Fruit fly (Drosophila melanogaster): ENCODE data around the gene Pglym87.

The Pglym87 gene

DNA sequence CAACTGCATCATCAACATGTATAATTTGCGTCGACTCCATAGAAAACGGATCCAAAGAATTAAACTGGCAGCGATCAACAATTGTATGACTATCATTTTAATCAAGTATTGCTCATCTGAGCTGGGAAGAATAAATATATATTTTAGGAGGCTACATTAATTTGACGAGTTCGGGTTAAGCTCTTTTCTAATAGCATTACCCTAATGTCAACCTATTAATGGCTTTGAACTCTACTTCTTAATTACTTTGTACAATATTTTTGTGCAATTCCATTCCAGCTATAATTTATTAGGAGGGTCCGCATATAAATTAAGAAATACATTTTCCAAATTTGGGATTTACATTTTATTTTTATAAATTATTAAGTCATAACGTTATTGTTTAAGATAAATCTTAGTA is 4.3 kb upstream of the Pglym87 start, which contains the start of gene Cyp313a2:
Gene Cyp313a2 (minus strand): TSS at position 101 of the 400 bp plus-strand sequence.
- no peak for TF ChIP-seq noc (tag; optimal IDR thresholded peaks at IDR 0.05)

DNA sequence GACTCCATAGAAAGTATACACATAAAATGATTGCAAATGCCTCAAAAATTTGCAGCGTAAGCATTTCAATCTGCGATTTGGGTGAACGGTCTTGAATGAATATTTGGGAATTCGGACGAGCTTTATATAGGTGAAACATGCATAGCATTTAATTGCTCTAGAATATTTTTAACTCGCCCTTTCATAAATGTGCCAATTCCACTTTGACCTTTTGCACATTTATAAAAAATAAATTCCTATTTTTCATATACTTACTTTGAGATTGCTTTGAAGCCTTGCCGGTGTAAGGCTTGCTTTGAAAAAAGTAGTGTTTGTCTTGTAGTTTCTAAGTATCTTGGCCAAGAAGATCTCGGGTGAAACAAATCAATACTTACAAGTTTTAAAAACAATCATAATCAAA is 2.1 kb upstream of the Pglym87 start, which contains the start of gene Cyp313a5:
Gene Cyp313a5 (minus strand): TSS at position 101 of the 400 bp plus-strand sequence.
- no peak for TF ChIP-seq noc (tag; optimal IDR thresholded peaks at IDR 0.05)

DNA sequence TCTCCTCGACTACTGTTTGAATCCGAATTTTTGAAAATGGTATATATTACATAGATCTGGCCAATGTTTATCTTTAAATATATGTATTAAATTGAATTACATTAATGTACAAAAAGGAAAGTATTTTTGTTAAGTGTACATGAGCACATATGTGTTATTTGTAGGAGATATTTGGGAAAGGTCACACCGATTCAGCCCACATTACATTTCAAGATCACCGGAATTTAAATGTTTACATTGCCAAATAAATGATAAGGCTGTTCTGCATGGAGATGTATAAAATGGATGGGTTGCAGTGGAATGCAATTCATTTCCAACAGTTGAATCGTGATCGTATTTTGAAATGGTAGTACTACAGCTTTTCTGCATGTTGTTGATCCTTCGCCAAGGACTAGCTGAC is 3.4 kb downstream of the Pglym87 start, which contains the start of gene CG3916:
Gene CG3916 (plus strand): TSS at position 301 of the 400 bp plus-strand sequence.
- no peak for TF ChIP-seq noc (tag; optimal IDR thresholded peaks at IDR 0.05)

DNA sequence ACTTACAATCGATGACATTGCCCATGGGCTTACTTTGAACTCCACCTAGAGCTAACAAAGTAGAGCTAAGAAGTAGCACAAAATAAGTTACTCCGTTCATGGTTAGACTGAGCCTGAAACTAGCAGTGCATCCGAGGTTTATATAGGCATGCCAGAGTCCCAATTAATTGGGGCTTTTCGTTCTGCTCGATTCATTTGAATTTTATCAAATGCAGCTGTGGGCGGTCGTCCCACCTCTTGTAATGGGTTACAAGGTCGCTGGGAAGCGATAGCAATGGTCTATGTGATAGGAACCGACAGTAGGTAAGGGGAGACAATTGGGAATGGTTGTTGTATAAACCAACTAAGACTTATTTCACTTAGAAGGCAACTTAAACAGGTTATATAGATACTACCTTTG is 6.3 kb downstream of the Pglym87 start, which contains the start of gene CG12256:
Gene CG12256 (minus strand): TSS at position 101 of the 400 bp plus-strand sequence.
- TF ChIP-seq noc (tag; optimal IDR thresholded peaks at IDR 0.05), result no peak

DNA sequence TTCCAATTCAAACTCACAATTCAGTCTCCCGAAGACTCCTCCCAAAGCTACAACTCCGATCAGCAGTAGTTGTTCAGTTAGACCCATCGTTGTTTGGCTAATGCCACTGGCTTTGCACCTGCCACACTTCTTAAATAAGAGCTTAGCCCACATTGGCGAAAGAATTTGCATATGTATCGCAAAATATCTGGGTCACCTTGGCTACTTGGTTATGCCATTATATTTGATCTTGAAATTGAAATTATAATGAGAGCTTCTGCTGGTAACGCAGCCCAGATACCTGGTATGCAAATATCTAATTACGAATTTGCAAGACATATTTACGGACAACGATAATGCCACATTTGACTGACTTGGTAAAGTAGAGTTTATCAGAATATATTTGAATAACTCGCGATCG is 7.6 kb downstream of the Pglym87 start, which contains the start of gene CG17404:
Gene CG17404 (minus strand): TSS at position 101 of the 400 bp plus-strand sequence.
- TF ChIP-seq noc (tag; optimal IDR thresholded peaks at IDR 0.05), result no peak

DNA sequence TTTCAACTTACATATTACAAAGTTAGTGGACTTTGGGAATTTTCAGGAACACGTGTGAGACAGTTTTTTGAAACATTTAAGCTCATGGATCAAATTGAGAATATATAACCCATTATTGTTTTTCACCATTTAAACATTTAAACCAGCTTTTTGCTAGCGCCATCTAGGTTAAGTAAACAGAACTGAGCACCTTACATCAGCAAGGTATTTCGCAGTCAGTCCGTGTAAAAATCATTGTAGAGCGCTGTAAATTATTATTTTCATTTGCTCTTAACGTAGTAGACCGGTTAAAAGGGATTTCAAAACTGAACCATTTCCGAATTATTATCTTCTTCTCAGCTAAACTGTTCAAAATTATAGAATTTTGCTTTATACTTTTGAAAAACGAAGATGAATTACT is 10.4 kb downstream of the Pglym87 start, which contains the start of gene Rsbp15:
Gene Rsbp15 (plus strand): TSS at position 295 of the 400 bp plus-strand sequence.
- TF ChIP-seq noc (tag; optimal IDR thresholded peaks at IDR 0.05), result no peak

DNA sequence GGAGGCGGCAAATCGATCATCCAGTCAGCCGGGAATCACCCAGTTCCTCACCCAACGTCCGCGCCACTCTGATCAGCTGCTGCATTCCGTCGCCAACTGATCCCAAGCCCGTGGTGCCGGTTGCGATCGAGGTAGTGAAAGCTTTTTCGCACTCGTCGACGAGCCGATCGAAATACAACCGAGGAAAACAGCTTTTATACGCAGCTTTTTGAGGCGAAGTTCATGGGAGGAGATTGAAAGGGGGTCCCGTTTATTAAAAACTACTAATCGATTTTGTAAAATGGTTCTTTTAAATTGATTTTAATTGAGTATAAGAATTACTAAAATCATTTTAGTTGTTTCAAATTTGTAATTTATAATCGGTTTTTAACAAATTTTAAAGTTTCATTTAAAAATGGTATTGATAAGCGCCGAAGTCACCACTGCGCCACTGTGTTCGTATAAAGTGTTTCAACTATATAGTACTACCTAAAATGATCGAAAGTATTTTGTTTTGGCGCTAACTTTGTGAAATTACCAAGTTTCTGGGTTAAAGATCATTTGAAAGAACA is 11.1 kb downstream of the Pglym87 start, which contains the start of gene CG4860:
Gene CG4860 (minus strand): TSS at position 99 of the 551 bp plus-strand sequence.
- peak; percentile 91 for TF ChIP-seq noc (tag; optimal IDR thresholded peaks at IDR 0.05)

DNA sequence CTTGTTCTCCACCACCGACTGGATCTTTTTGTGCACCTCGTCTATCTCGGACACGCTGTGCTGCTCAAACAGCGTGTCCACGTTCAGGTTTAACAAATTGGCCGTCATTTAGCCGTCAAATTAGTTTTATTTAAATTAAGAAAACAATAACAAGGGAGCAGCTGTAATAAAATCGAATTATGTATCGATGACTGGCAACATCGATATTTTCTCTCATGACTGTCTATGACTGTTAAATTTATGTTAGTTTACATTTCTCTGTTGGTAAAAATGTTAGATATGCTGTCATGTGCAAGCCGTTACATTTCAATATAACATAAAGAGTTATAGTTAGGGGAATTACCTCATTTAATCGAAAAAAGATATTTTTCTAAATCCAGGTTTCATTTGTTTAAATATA is 13.0 kb downstream of the Pglym87 start, which contains the start of gene Cog1:
Gene Cog1 (minus strand): TSS at position 190 of the 400 bp plus-strand sequence.
- TF ChIP-seq noc (tag; optimal IDR thresholded peaks at IDR 0.05), result no peak

DNA sequence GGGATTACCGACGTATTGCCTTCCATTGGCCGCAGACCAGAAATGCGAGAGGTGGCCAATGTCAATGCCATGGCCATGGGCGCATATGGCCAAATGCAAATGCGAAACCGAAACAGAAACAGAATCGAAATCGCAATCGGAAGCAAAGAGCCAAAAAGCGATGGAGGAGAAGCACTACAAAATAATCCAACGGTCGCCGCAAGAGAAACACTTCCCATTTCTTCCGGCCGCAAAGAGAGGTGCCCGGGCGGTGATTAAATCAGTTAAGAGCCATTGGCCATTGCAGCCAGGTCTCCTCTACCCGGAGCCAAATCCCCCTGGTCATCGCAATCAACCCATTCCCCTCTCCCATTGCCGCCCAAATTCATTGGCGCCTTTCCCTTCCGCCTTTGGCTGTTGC is 18.3 kb downstream of the Pglym87 start, which contains the start of gene CG14742:
Gene CG14742 (plus strand): TSS at position 301 of the 400 bp plus-strand sequence.
- TF ChIP-seq noc (tag; optimal IDR thresholded peaks at IDR 0.05), result no peak

DNA sequence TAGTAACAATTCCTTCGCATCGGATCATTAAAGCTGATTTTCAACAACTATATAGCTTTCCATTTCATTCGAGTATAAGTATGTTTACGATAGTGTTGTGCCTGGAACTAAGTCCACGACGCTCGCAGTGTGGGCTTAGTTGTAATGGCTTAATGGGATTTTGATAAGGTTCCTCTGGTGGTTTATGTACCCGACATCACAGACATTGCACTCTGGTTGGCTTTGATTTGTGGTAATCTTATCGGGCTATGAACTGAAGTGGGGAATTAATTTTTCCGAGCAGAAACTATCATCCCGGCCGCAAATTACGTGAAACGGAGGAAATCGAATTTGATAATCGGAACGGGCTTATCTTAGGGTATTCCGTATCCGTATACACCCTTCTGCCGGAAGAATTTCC is 21.0 kb downstream of the Pglym87 start:
- no peak for TF ChIP-seq noc (tag; optimal IDR thresholded peaks at IDR 0.05)

DNA sequence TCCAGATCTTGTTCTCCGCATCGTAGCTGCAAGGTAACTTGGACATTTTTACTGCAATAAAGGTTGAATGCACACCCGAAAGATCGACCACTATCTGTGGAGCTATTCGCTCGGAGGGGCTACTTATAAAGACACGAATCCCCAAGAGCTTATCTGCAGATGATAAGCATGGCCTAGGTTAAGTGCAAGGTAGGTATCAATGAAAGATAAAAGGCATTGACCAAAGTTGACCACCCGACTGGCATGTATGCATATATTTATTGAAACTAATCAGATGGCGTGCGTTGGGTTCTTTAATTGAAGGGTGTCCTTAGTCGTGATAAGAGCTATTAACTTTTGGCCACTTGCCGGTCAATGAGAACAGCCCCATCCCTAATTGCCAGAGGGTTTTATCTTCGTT is 22.3 kb downstream of the Pglym87 start, which contains the start of gene CG4830:
Gene CG4830 (minus strand): TSS at position 101 of the 400 bp plus-strand sequence.
- no peak for TF ChIP-seq noc (tag; optimal IDR thresholded peaks at IDR 0.05)

DNA sequence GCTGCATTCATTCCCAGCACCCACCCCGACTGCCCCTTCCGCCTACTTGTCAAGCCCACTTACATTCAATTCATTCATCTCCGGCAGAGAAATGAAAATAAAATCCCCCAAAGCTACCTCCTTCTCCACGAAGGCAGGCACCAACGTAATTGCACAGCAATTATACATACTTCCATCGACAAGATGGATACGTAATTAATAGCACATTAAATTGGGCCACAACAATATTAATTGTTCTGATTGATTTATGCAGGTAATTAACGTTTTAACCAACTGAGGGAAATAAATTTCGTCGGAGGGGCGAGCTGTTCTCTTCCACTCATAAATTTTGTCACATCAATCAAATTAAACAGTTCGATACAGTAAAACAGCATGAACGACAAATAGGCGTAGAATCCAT is 34.9 kb downstream of the Pglym87 start, which contains the start of gene Adk1:
Gene Adk1 (plus strand): TSS at position 301 of the 400 bp plus-strand sequence.
- no peak for TF ChIP-seq noc (tag; optimal IDR thresholded peaks at IDR 0.05)

DNA sequence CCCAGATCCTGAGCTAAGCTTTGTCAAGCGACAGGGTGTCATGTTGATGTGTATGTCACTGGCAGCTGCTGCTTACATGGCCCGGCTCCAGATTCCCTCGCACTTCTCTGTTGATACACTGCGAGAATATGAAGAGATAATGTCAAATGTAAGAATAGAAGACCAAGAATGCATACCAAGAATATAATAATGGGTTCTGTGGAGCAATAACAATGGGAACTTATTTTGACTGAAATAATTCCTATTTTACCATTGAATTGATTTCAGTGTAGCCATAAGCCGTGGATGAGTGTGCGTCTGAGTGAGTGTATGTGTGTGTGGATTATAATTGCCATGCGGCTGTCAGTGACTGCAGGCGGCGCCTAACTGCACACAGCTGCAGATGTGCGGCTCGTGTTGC is 36.4 kb downstream of the Pglym87 start:
- no peak for TF ChIP-seq noc (tag; optimal IDR thresholded peaks at IDR 0.05)

DNA sequence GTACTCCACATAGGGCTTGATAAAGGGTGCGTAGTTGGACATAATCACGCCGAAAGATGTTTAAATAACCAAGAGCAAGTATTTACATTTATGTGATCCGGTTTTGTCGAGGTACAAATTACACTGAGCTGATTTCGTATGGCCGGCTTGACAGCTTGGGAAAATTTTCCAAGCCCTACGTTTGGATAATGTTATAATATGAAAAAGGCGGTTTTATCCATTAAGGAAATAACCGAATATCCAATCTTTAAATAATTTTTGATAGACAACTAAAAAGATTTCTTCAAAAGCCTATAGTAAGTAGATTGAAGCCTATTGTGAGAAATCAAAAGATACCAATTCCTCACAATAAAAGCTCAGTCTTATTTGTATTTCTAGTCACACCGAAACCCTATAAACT is 37.6 kb downstream of the Pglym87 start, which contains the start of the genes eIF3d2 and CG43450:
Gene eIF3d2 (minus strand): TSS at position 101 of the 400 bp plus-strand sequence.
Gene CG43450 (plus strand): TSS at position 384 of the 400 bp plus-strand sequence.
- no peak for TF ChIP-seq noc (tag; optimal IDR thresholded peaks at IDR 0.05)

DNA sequence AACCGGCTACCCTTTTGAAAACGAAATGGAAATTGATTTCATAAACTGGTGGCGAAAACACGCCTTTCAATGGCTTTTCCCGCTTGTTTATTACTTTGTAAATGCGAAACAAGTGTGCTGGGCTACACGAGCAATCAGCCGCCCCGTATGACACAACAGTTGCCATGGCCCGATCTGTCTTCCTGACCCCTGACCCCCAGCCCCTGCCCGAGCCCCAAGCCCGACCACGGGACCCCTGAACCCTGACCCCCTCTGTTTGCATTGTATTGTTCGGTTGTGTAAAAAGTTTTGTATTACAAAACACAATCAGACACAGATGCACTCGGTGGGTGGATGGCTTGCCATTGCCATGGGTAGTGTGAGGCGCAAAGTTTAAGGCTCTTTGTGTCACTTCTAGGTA is 46.9 kb downstream of the Pglym87 start:
- no peak for TF ChIP-seq noc (tag; optimal IDR thresholded peaks at IDR 0.05)

Data from whole organism, larva.